Worm (Caenorhabditis elegans) whole organism, L2 larva: ENCODE results near the gene ifta-1.

ENCODE experiments used
- F13H6.1 ChIP-seq: sonication (generic microtip); optimal IDR thresholded peaks from 2 replicates; lab custom pipeline; 2016; ENCODE audit warnings: missing genetic modification characterization, missing compliant biosample characterization
- Y55F3AM.14 ChIP-seq: fragments of 200-800 bp; sonication (Bioruptor generic); optimal IDR thresholded peaks from 2 replicates; lab custom pipeline; 2018; ENCODE audit warnings: mild to moderate bottlenecking, missing genetic modification characterization, missing compliant biosample characterization
- ZK546.5 ChIP-seq: sonication (generic microtip); optimal IDR thresholded peaks from 2 replicates; lab custom pipeline; 2017; ENCODE audit warnings: missing biosample characterization, missing genetic modification characterization
- alr-1 ChIP-seq: fragments of 150-350 bp; optimal IDR thresholded peaks from 2 replicates; lab custom pipeline; 2014; ENCODE audit warnings: missing biosample characterization, missing genetic modification characterization
- aly-2 ChIP-seq: fragments of 150-350 bp; optimal IDR thresholded peaks from 2 replicates; lab custom pipeline; 2014; ENCODE audit warnings: missing biosample characterization, missing genetic modification characterization
- blmp-1 ChIP-seq: sonication (generic microtip); optimal IDR thresholded peaks from 2 replicates; lab custom pipeline; 2017; ENCODE audit warnings: missing genetic modification characterization, mild to moderate bottlenecking, missing compliant biosample characterization, antibody characterized with exemption, moderate library complexity; ENCODE audit not compliant: insufficient read depth
- ceh-82 ChIP-seq: fragments of 150-350 bp; optimal IDR thresholded peaks from 2 replicates; lab custom pipeline; 2014; ENCODE audit warnings: missing biosample characterization, missing genetic modification characterization
- dmd-4 ChIP-seq: sonication (generic microtip); optimal IDR thresholded peaks from 2 replicates; lab custom pipeline; 2017; ENCODE audit warnings: missing biosample characterization, missing genetic modification characterization
- egl-27 ChIP-seq: sonication (generic microtip); optimal IDR thresholded peaks from 3 replicates; lab custom pipeline; 2017; ENCODE audit warnings: missing biosample characterization, missing genetic modification reagents, missing genetic modification characterization
- elt-1 ChIP-seq: fragments of 150-350 bp; optimal IDR thresholded peaks from 2 replicates; lab custom pipeline; 2014; ENCODE audit warnings: missing biosample characterization, missing genetic modification characterization
- fos-1 ChIP-seq: fragments of 150-350 bp; optimal IDR thresholded peaks from 2 replicates; lab custom pipeline; 2014; ENCODE audit warnings: missing biosample characterization, missing genetic modification characterization
- lin-11 ChIP-seq: fragments of 150-350 bp; sonication (generic microtip); optimal IDR thresholded peaks from 2 replicates; lab custom pipeline; 2014; ENCODE audit warnings: missing biosample characterization, missing genetic modification characterization, inconsistent platforms, mixed read lengths
- lin-13 ChIP-seq: fragments of 150-350 bp; optimal IDR thresholded peaks from 2 replicates; lab custom pipeline; 2014; ENCODE audit warnings: missing biosample characterization, missing genetic modification reagents, missing genetic modification characterization
- lin-39 ChIP-seq: fragments of 150-350 bp; optimal IDR thresholded peaks from 2 replicates; lab custom pipeline; 2014; ENCODE audit warnings: missing biosample characterization, missing genetic modification reagents, missing genetic modification characterization
- mbf-1 ChIP-seq: sonication (generic microtip); optimal IDR thresholded peaks from 2 replicates; lab custom pipeline; 2017; ENCODE audit warnings: missing biosample characterization, missing genetic modification characterization
- mdl-1 ChIP-seq, 2 experiments: fragments of 150-350 bp in 1 of 2; sonication (generic microtip) in 1 of 2; optimal IDR thresholded peaks; 2 replicates each; lab custom pipeline; 2017; ENCODE audit warnings: missing biosample characterization in 2 of 2, missing genetic modification characterization in 2 of 2
- nhr-10 ChIP-seq: sonication (generic microtip); optimal IDR thresholded peaks from 2 replicates; lab custom pipeline; 2017; ENCODE audit warnings: missing biosample characterization, missing genetic modification characterization
- nhr-12 ChIP-seq: fragments of 150-350 bp; optimal IDR thresholded peaks from 2 replicates; lab custom pipeline; 2014; ENCODE audit warnings: missing biosample characterization, missing genetic modification characterization
- nhr-129 ChIP-seq: fragments of 150-350 bp; optimal IDR thresholded peaks from 2 replicates; lab custom pipeline; 2014; ENCODE audit warnings: missing biosample characterization, missing genetic modification characterization
- nhr-237 ChIP-seq: fragments of 150-350 bp; optimal IDR thresholded peaks from 2 replicates; lab custom pipeline; 2014; ENCODE audit warnings: missing biosample characterization, missing genetic modification characterization
- nhr-25 ChIP-seq: fragments of 150-350 bp; sonication (generic microtip); optimal IDR thresholded peaks from 3 replicates; lab custom pipeline; 2014; ENCODE audit warnings: missing biosample characterization, missing genetic modification characterization
- nhr-6 ChIP-seq: fragments of 150-350 bp; optimal IDR thresholded peaks from 2 replicates; lab custom pipeline; 2014; ENCODE audit warnings: missing biosample characterization, missing genetic modification characterization
- nhr-77 ChIP-seq: fragments of 150-350 bp; optimal IDR thresholded peaks from 2 replicates; lab custom pipeline; 2014; ENCODE audit warnings: missing biosample characterization, missing genetic modification characterization
- peb-1 ChIP-seq: fragments of 150-350 bp; optimal IDR thresholded peaks from 2 replicates; lab custom pipeline; 2014; ENCODE audit warnings: missing biosample characterization, missing genetic modification characterization
- sma-3 ChIP-seq: sonication (generic microtip); optimal IDR thresholded peaks from 2 replicates; lab custom pipeline; 2016; ENCODE audit warnings: missing genetic modification reagents, missing genetic modification characterization, missing compliant biosample characterization
- sma-9 ChIP-seq, 2 experiments: fragments of 150-350 bp in 1 of 2; sonication (generic microtip) in 1 of 2; optimal IDR thresholded peaks; 2 replicates each; lab custom pipeline; 2014 to 2016; ENCODE audit warnings: missing genetic modification characterization in 2 of 2, mild to moderate bottlenecking in 1 of 2, missing biosample characterization in 1 of 2, missing compliant biosample characterization in 1 of 2, missing genetic modification reagents in 1 of 2, moderate library complexity in 1 of 2
- snpc-4 ChIP-seq: fragments of 150-350 bp; optimal IDR thresholded peaks from 2 replicates; lab custom pipeline; 2014; ENCODE audit warnings: missing biosample characterization, missing genetic modification characterization
- unc-39 ChIP-seq: fragments of 150-350 bp; optimal IDR thresholded peaks from 2 replicates; lab custom pipeline; 2014; ENCODE audit warnings: missing biosample characterization, missing genetic modification characterization
- unc-55 ChIP-seq: fragments of 150-350 bp; sonication (generic microtip); optimal IDR thresholded peaks from 3 replicates; lab custom pipeline; 2014; ENCODE audit warnings: missing biosample characterization, missing genetic modification reagents, missing genetic modification characterization
- unc-62 ChIP-seq: fragments of 150-350 bp; optimal IDR thresholded peaks from 2 replicates; lab custom pipeline; 2014; ENCODE audit warnings: missing biosample characterization, missing genetic modification reagents, missing genetic modification characterization
- zag-1 ChIP-seq: fragments of 150-350 bp; optimal IDR thresholded peaks from 2 replicates; lab custom pipeline; 2014; ENCODE audit warnings: missing biosample characterization, missing genetic modification characterization
- ztf-1 ChIP-seq: fragments of 200-800 bp; sonication (Bioruptor generic); conservative IDR thresholded peaks from 2 replicates; pipeline ENCODE4 v1.3.6; 2022; ENCODE audit warnings: missing genetic modification characterization, missing compliant biosample characterization
- ztf-11 ChIP-seq: sonication (generic microtip); optimal IDR thresholded peaks from 2 replicates; lab custom pipeline; 2017; ENCODE audit warnings: missing biosample characterization, missing genetic modification characterization
- ztf-4 ChIP-seq: fragments of 150-350 bp; optimal IDR thresholded peaks from 2 replicates; lab custom pipeline; 2014; ENCODE audit warnings: missing biosample characterization, missing genetic modification characterization

The ifta-1 gene

DNA sequence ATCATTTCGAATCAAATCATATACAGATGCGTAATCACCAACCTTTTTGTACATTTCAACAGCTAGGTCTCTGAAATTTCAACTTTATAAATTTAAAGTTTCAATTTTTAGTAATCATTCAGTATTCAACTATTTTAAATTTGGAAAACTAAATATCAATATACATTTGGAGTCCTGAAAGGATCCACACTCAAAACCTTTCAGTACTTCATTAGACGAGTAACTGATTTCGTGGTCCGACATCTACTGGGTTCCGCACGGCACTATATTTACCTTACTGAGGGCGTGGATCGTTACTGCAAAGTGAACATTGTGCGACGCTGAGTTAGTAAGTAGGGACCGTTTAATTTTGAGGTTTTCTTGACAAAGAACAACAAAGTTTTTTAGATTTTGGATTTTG is 4.7 kb downstream of the ifta-1 start:
- no peak for TF ChIP-seq nhr-77 (tag; lab: Kevin White, UChicago)
- TF ChIP-seq nhr-6 (tag; lab: Kevin White, UChicago): no peak
- no peak for TF ChIP-seq snpc-4
- TF ChIP-seq egl-27 (tag; lab: Kevin White, UChicago): no peak
- no peak for TF ChIP-seq ZK546.5 (tag; lab: Kevin White, UChicago)
- TF ChIP-seq elt-1 (tag; lab: Kevin White, UChicago): no peak
- no peak for TF ChIP-seq unc-39
- TF ChIP-seq unc-55 (GFP tag; lab: Kevin White, UChicago): no peak
- TF ChIP-seq ztf-4 (tag; lab: Kevin White, UChicago): no peak
- no peak for TF ChIP-seq nhr-10 (tag; lab: Kevin White, UChicago)
- TF ChIP-seq sma-3 (GFP tag; lab: Kevin White, UChicago): no peak
- TF ChIP-seq aly-2 (tag; lab: Kevin White, UChicago): no peak
- TF ChIP-seq zag-1: no peak
- no peak for TF ChIP-seq F13H6.1
- no peak for TF ChIP-seq nhr-129 (tag; lab: Kevin White, UChicago)
- no peak for TF ChIP-seq ceh-82 (tag; lab: Kevin White, UChicago)
- TF ChIP-seq alr-1 (tag; lab: Kevin White, UChicago): no peak
- TF ChIP-seq, all 48 proteins: peak for 0

DNA sequence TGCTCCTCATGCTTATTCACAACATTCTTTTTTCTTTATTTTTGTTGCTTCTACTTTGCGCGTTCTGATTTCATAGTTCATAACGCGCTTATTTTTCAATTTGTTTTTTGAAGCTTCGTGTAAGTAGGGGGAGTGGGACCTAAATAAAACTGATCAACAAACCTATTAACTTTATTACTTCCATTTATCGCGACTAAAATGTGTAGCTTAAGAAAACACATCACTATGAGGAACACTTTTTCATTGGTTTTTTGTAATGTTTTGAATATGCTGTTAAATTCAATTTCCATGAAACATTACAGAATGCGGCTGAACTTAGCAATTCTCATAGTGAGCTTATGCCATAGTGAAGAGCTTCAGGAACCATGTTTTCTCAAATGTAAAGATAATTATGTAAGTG is 8.9 kb downstream of the ifta-1 start, which contains the start of gene C54G7.1:
Gene C54G7.1, plus strand, starts transcription at position 301 of the 400 bp plus-strand sequence.
- TF ChIP-seq nhr-237 (tag; lab: Kevin White, UChicago) (no peak), aly-2 (tag; lab: Kevin White, UChicago) (no peak), blmp-1 (tag; lab: Kevin White, UChicago) (no peak), elt-1 (tag; lab: Kevin White, UChicago) (no peak), Y55F3AM.14 (GFP tag; lab: Kevin White, UChicago) (no peak), ceh-82 (tag; lab: Kevin White, UChicago) (no peak), mdl-1 (tag; optimal IDR thresholded peaks at IDR 0.05; lab: Kevin White, UChicago) (no peak), dmd-4 (tag; lab: Kevin White, UChicago) (no peak), ztf-11 (no peak), nhr-12 (tag; lab: Kevin White, UChicago) (no peak), snpc-4 (no peak), zag-1 (no peak), nhr-25 (no peak), alr-1 (tag; lab: Kevin White, UChicago) (no peak), ztf-4 (tag; lab: Kevin White, UChicago) (no peak)
- TF ChIP-seq, all 48 proteins: peak for 0

DNA sequence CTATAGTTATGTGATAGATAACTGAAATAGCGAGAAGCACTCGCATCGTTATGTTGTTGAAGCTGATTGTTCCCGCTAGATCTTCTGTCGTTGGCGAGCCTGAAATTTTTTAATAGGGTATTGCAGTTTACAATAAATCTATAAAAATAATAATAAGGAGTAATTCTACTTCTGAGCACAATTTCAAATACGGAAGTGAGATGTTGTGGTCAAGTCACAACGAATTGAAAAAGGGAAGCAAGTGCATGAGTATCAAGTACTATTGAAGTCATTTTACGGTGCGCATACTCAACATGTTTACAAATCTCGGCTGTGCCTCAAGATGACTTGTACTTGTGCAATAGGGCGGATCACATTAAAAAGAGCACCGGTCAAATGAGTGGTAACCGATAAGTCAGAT is 14.1 kb downstream of the ifta-1 start, which contains the start of gene lgx-1:
Gene lgx-1, minus strand, starts transcription at position 101 of the 400 bp plus-strand sequence.
- TF ChIP-seq mbf-1 (tag; lab: Kevin White, UChicago) (no peak), lin-13 (no peak), aly-2 (tag; lab: Kevin White, UChicago) (no peak), ztf-1 (GFP tag; lab: Robert Waterston, UW) (no peak), snpc-4 (no peak), peb-1 (tag; lab: Kevin White, UChicago) (no peak), unc-62 (no peak), lin-11 (no peak), nhr-6 (tag; lab: Kevin White, UChicago) (no peak)

DNA sequence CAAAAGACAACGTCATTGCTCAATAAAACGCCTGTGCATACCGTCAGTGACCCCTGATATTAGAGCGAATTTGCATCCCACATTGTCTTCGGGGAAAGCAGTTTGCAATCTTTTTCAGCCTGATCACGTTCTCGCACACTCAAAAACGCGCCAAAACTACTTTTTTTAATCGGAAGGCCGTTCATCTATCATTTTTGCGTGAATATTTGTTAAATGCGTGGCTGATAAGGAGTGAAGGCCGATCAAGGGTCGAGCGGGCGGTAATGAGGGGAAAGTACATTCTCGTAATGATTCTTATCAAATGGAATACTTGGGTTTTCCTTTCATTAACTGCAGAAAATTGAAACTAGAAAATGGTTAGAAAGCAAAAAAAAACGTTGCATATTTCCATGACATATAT is 28.3 kb downstream of the ifta-1 start:
- TF ChIP-seq fos-1 (peak; percentile 64), sma-3 (GFP tag; lab: Kevin White, UChicago) (peak; percentile 9), F13H6.1 (peak; percentile 35), nhr-6 (tag; lab: Kevin White, UChicago) (no peak), sma-9 (GFP tag; optimal IDR thresholded peaks at IDR 0.05; lab: Kevin White, UChicago) (peak; percentile 43), sma-9 (tag; optimal IDR thresholded peaks at IDR 0.05; lab: Kevin White, UChicago) (no peak), lin-39 (tag; lab: Kevin White, UChicago) (no peak)
- TF ChIP-seq, all 48 proteins: peak for 4
